Fruit fly (Drosophila melanogaster) whole organism, embryonic: ENCODE data around the gene HIP-R.

Experiments
- BtbVII ChIP-seq: fragments of 200-800 bp; sonication (Bioruptor generic); optimal IDR thresholded peaks from 3 replicates; lab custom pipeline; 2017; ENCODE audit warnings: missing biosample characterization, mild to moderate bottlenecking, missing genetic modification characterization
- CG1024 ChIP-seq: fragments of 200-800 bp; sonication (Bioruptor generic); IDR thresholded peaks from 2 replicates; pipeline ENCODE4 v1.3.6; 2022; ENCODE audit warnings: missing biosample characterization, missing genetic modification characterization
- CG10654 ChIP-seq: fragments of 200-800 bp; sonication (Bioruptor generic); optimal IDR thresholded peaks from 2 replicates; lab custom pipeline; 2016; ENCODE audit warnings: missing biosample characterization, missing genetic modification characterization
- CG11456 ChIP-seq: fragments of 200-800 bp; sonication (Bioruptor generic); IDR thresholded peaks from 3 replicates; pipeline ENCODE4 v1.3.6; 2022; ENCODE audit warnings: missing biosample characterization, missing genetic modification characterization
- CG12942 ChIP-seq: fragments of 200-800 bp; sonication (Bioruptor generic); optimal IDR thresholded peaks from 3 replicates; lab custom pipeline; 2016; ENCODE audit warnings: missing biosample characterization, missing genetic modification characterization
- CG17186 ChIP-seq: fragments of 200-800 bp; sonication (Bioruptor generic); optimal IDR thresholded peaks from 3 replicates; lab custom pipeline; 2017; ENCODE audit warnings: missing biosample characterization, missing genetic modification reagents, missing genetic modification characterization
- CG2202 ChIP-seq: fragments of 200-800 bp; sonication (Bioruptor generic); optimal IDR thresholded peaks from 2 replicates; lab custom pipeline; 2018; ENCODE audit warnings: missing biosample characterization, mild to moderate bottlenecking, missing genetic modification characterization
- CG2875 ChIP-seq: fragments of 200-800 bp; sonication (Bioruptor generic); optimal IDR thresholded peaks from 2 replicates; lab custom pipeline; 2017; ENCODE audit warnings: missing biosample characterization, mild to moderate bottlenecking, missing genetic modification characterization, missing genetic modification reagents
- CG3726 ChIP-seq: fragments of 200-800 bp; sonication (Bioruptor generic); IDR thresholded peaks from 3 replicates; pipeline ENCODE4, ENCODE4 v1.3.6; 2022; ENCODE audit warnings: missing biosample characterization, missing genetic modification characterization
- CG3847 ChIP-seq: fragments of 200-800 bp; sonication (Bioruptor generic); IDR thresholded peaks from 2 replicates; pipeline ENCODE4 v1.3.6; 2022; ENCODE audit warnings: missing biosample characterization, missing genetic modification characterization
- CG4328 ChIP-seq: fragments of 200-800 bp; sonication (Bioruptor generic); optimal IDR thresholded peaks from 3 replicates; lab custom pipeline; 2017; ENCODE audit warnings: missing biosample characterization, missing genetic modification reagents, missing genetic modification characterization
- CG43689 ChIP-seq: fragments of 200-800 bp; sonication (Bioruptor generic); IDR thresholded peaks from 2 replicates; pipeline ENCODE4 v1.3.6; 2022; ENCODE audit warnings: missing biosample characterization, missing genetic modification characterization
- CG4424 ChIP-seq: fragments of 200-800 bp; sonication (Bioruptor generic); optimal IDR thresholded peaks from 3 replicates; lab custom pipeline; 2016; ENCODE audit warnings: missing biosample characterization, missing genetic modification characterization
- CG4617 ChIP-seq: fragments of 200-800 bp; sonication (Bioruptor generic); optimal IDR thresholded peaks from 3 replicates; lab custom pipeline; 2016; ENCODE audit warnings: missing biosample characterization, missing genetic modification characterization, borderline replicate concordance
- CG6654 ChIP-seq: fragments of 200-800 bp; sonication (Bioruptor generic); optimal IDR thresholded peaks from 2 replicates; lab custom pipeline; 2017; ENCODE audit warnings: missing biosample characterization, mild to moderate bottlenecking, missing genetic modification characterization
- CG7745 ChIP-seq: fragments of 200-800 bp; sonication (Bioruptor generic); optimal IDR thresholded peaks from 2 replicates; lab custom pipeline; 2018; ENCODE audit warnings: missing biosample characterization, mild to moderate bottlenecking, missing genetic modification characterization, moderate library complexity
- CG8944 ChIP-seq: fragments of 200-800 bp; sonication (Bioruptor generic); optimal IDR thresholded peaks from 3 replicates; lab custom pipeline; 2016; ENCODE audit warnings: missing biosample characterization, missing genetic modification characterization
- CG9932 ChIP-seq: fragments of 200-800 bp; sonication (Bioruptor generic); IDR thresholded peaks from 2 replicates; pipeline ENCODE4 v1.3.6; 2022; ENCODE audit warnings: missing biosample characterization, missing genetic modification characterization
- CrebB ChIP-seq: fragments of 200-800 bp; sonication (Bioruptor generic); optimal IDR thresholded peaks from 3 replicates; lab custom pipeline; 2018; ENCODE audit warnings: missing biosample characterization, mild to moderate bottlenecking, missing genetic modification characterization
- Dbx ChIP-seq: fragments of 200-800 bp; sonication (Bioruptor generic); IDR thresholded peaks from 3 replicates; pipeline ENCODE4 v1.3.6; 2022; ENCODE audit warnings: missing biosample characterization, missing genetic modification characterization
- Ets65A ChIP-seq: fragments of 200-800 bp; sonication (Bioruptor generic); peaks from one replicate; lab custom pipeline; 2016; ENCODE audit warnings: missing biosample characterization, missing genetic modification characterization
- Fer3 ChIP-seq: fragments of 200-800 bp; sonication (Bioruptor generic); optimal IDR thresholded peaks from 2 replicates; lab custom pipeline; 2018; ENCODE audit warnings: missing biosample characterization, mild to moderate bottlenecking, missing genetic modification characterization, moderate library complexity
- Hr39 ChIP-seq: fragments of >200 bp; optimal IDR thresholded peaks from 2 replicates; lab custom pipeline; 2017
- Hr51 ChIP-seq, 2 experiments: fragments of 200-800 bp; sonication (Bioruptor generic); optimal IDR thresholded peaks; 2 replicates in 1 of 2; 3 replicates in 1 of 2; lab custom pipeline; 2016 to 2018; ENCODE audit warnings: missing biosample characterization in 2 of 2, missing genetic modification characterization in 2 of 2, mild to moderate bottlenecking in 1 of 2, moderate library complexity in 1 of 2
- NC2β ChIP-seq: fragments of 200-800 bp; sonication (Bioruptor generic); optimal IDR thresholded peaks from 2 replicates; lab custom pipeline; 2016; ENCODE audit warnings: missing biosample characterization, missing genetic modification characterization
- Oli ChIP-seq: fragments of 200-800 bp; sonication (Bioruptor generic); optimal IDR thresholded peaks from 2 replicates; lab custom pipeline; 2018; ENCODE audit warnings: missing biosample characterization, mild to moderate bottlenecking, missing genetic modification characterization, moderate library complexity
- Poxn ChIP-seq: fragments of 200-800 bp; sonication (Bioruptor generic); IDR thresholded peaks from 2 replicates; pipeline ENCODE4 v1.3.6; 2022; ENCODE audit warnings: missing biosample characterization, missing genetic modification characterization
- Ptx1 ChIP-seq: fragments of 200-800 bp; sonication (Bioruptor generic); IDR thresholded peaks from 2 replicates; pipeline ENCODE4 v1.3.6; 2022; ENCODE audit warnings: missing biosample characterization, missing genetic modification characterization
- Rfx ChIP-seq: fragments of 200-800 bp; sonication (Bioruptor generic); IDR thresholded peaks from 2 replicates; pipeline ENCODE4 v1.3.6; 2022; ENCODE audit warnings: missing biosample characterization, missing genetic modification characterization
- al ChIP-seq: fragments of 200-800 bp; sonication (Bioruptor generic); IDR thresholded peaks from 2 replicates; pipeline ENCODE4 v1.3.6; 2022; ENCODE audit warnings: missing biosample characterization, missing genetic modification characterization
- aop ChIP-seq: fragments of 200-800 bp; sonication (Bioruptor generic); IDR thresholded peaks from 2 replicates; pipeline ENCODE4 v1.3.6; 2022; ENCODE audit warnings: missing biosample characterization, missing genetic modification characterization
- bab2 ChIP-seq: fragments of 200-800 bp; sonication (Bioruptor generic); optimal IDR thresholded peaks from 2 replicates; lab custom pipeline; 2016; ENCODE audit warnings: missing biosample characterization, missing genetic modification characterization
- bcd ChIP-seq: fragments of 200-800 bp; sonication (Bioruptor generic); optimal IDR thresholded peaks from 2 replicates; lab custom pipeline; 2017; ENCODE audit warnings: missing biosample characterization, mild to moderate bottlenecking, missing genetic modification characterization
- cad ChIP-seq: fragments of >200 bp; optimal IDR thresholded peaks from 2 replicates; lab custom pipeline; 2017; ENCODE audit warnings: missing biosample characterization, missing genetic modification characterization
- cato ChIP-seq: fragments of 200-800 bp; sonication (Bioruptor generic); optimal IDR thresholded peaks from 2 replicates; lab custom pipeline; 2016; ENCODE audit warnings: missing biosample characterization, missing genetic modification characterization, borderline replicate concordance
- crc ChIP-seq: fragments of 200-800 bp; sonication (Bioruptor generic); optimal IDR thresholded peaks from 2 replicates; lab custom pipeline; 2016; ENCODE audit warnings: missing biosample characterization, missing genetic modification characterization
- cwo ChIP-seq: fragments of 200-800 bp; sonication (Bioruptor generic); optimal IDR thresholded peaks from 3 replicates; lab custom pipeline; 2017; ENCODE audit warnings: missing biosample characterization, missing genetic modification characterization, mild to moderate bottlenecking, moderate library complexity, missing genetic modification reagents
- esg ChIP-seq: fragments of 200-800 bp; sonication (Bioruptor generic); conservative IDR thresholded peaks from 2 replicates; pipeline ENCODE4 v1.3.6; 2022; ENCODE audit warnings: missing biosample characterization, missing genetic modification characterization
- fd3F ChIP-seq: fragments of 200-800 bp; sonication (Bioruptor generic); optimal IDR thresholded peaks from 2 replicates; lab custom pipeline; 2018; ENCODE audit warnings: missing biosample characterization, mild to moderate bottlenecking, missing genetic modification characterization, moderate library complexity
- gfzf ChIP-seq: fragments of 200-800 bp; sonication (Bioruptor generic); optimal IDR thresholded peaks from 2 replicates; lab custom pipeline; 2016; ENCODE audit warnings: missing biosample characterization, mild to moderate bottlenecking, missing genetic modification characterization, moderate library complexity
- jigr1 ChIP-seq: fragments of 200-800 bp; sonication (Bioruptor generic); IDR thresholded peaks from 3 replicates; pipeline ENCODE4 v1.3.6; 2022; ENCODE audit warnings: missing biosample characterization, missing genetic modification characterization
- lmd ChIP-seq: fragments of 200-800 bp; sonication (Bioruptor generic); IDR thresholded peaks from 2 replicates; pipeline ENCODE4 v1.3.6; 2022; ENCODE audit warnings: missing biosample characterization, missing genetic modification characterization
- nmo ChIP-seq: fragments of 200-800 bp; sonication (Bioruptor generic); optimal IDR thresholded peaks from 2 replicates; lab custom pipeline; 2018; ENCODE audit warnings: missing biosample characterization, mild to moderate bottlenecking, missing genetic modification characterization, moderate library complexity
- org-1 ChIP-seq: fragments of 200-800 bp; sonication (Bioruptor generic); optimal IDR thresholded peaks from 2 replicates; lab custom pipeline; 2017; ENCODE audit warnings: missing biosample characterization, missing genetic modification characterization
- peb ChIP-seq: fragments of 200-800 bp; sonication (Bioruptor generic); IDR thresholded peaks from 2 replicates; pipeline ENCODE4 v1.3.6; 2022; ENCODE audit warnings: missing biosample characterization, missing genetic modification characterization
- repo ChIP-seq: fragments of 200-800 bp; sonication (Bioruptor generic); optimal IDR thresholded peaks from 2 replicates; lab custom pipeline; 2016; ENCODE audit warnings: missing biosample characterization, missing genetic modification characterization
- sima ChIP-seq: fragments of 200-800 bp; sonication (Bioruptor generic); optimal IDR thresholded peaks from 2 replicates; lab custom pipeline; 2016; ENCODE audit warnings: missing biosample characterization, missing genetic modification characterization
- so ChIP-seq: fragments of 200-800 bp; sonication (Bioruptor generic); IDR thresholded peaks from 3 replicates; pipeline ENCODE4 v1.3.6; 2022; ENCODE audit warnings: missing biosample characterization, missing genetic modification characterization
- ssp ChIP-seq: fragments of 200-800 bp; sonication (Bioruptor generic); IDR thresholded peaks from 2 replicates; pipeline ENCODE4 v1.3.6; 2022; ENCODE audit warnings: missing biosample characterization, missing genetic modification characterization
- vnd ChIP-seq: fragments of 200-800 bp; sonication (Bioruptor generic); IDR thresholded peaks from 3 replicates; pipeline ENCODE4 v1.3.6; 2022; ENCODE audit warnings: missing biosample characterization, missing genetic modification characterization; ENCODE audit not compliant: partially characterized antibody
- zen2 ChIP-seq: fragments of 200-800 bp; sonication (Bioruptor generic); IDR thresholded peaks from 3 replicates; pipeline ENCODE4 v1.3.6; 2022; ENCODE audit warnings: missing biosample characterization, missing genetic modification characterization; ENCODE audit not compliant: partially characterized antibody

Gene HIP-R

DNA sequence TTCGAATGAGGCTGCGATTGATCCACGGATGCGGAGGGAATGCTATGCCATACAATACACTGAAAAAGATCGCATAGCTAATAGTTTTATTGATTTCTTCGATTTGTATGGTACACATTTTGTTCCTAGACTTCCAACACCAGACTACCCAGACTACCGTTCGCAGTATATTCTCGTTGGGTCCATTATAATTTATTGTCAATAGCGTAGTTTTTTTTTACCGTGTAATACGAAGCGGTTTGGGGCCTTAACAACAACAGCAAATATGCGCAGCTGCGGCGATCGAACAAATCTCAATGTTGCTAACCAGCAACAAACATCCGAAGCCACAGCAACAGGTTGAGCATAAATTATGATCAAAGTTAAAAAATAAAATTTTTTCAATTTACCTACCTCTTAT is 48.9 kb downstream of the HIP-R start (continued):
- TF ChIP-seq CG17186 (GFP tag; lab: Kevin White, UChicago), result no peak
- TF ChIP-seq Poxn (GFP tag; lab: Robert Waterston, UW), result no peak
- TF ChIP-seq CG10654 (GFP tag; lab: Kevin White, UChicago), result peak; percentile 63
- peak; percentile 40 for TF ChIP-seq CG12942 (GFP tag; lab: Kevin White, UChicago)
- TF ChIP-seq CG9932 (GFP tag; lab: Robert Waterston, UW), result peak; percentile 88
- no peak for TF ChIP-seq cad
- TF ChIP-seq CG2875 (GFP tag; lab: Kevin White, UChicago), result peak; percentile 72
- peak; percentile 72 for TF ChIP-seq BtbVII (GFP tag; lab: Kevin White, UChicago)
- TF ChIP-seq CG3726 (GFP tag; lab: Robert Waterston, UW), result 0 out of 3 replicates have a peak, but pooled peaks have one; percentile 50
- peak; percentile 75 for TF ChIP-seq so
- TF ChIP-seq Dbx (GFP tag; lab: Robert Waterston, UW), result peak; percentile 70; the same call in 2 of the 3 replicates
- TF ChIP-seq vnd (GFP tag; lab: Robert Waterston, UW), result no peak
- TF ChIP-seq sima (GFP tag; lab: Kevin White, UChicago), result no peak
- no peak for TF ChIP-seq CG43689 (GFP tag; lab: Robert Waterston, UW)
- peak; percentile 94 for TF ChIP-seq Ets65A (GFP tag; lab: Kevin White, UChicago)
- TF ChIP-seq bcd, result peak; percentile 79
- TF ChIP-seq CG4328 (GFP tag; lab: Kevin White, UChicago), result peak; percentile 70
- 0 out of 2 replicates have a peak, but pooled peaks have one; percentile 45 for TF ChIP-seq aop (GFP tag; lab: Robert Waterston, UW)
- peak; percentile 80 for TF ChIP-seq CG4424
- peak; percentile 14 for TF ChIP-seq cato
- TF ChIP-seq jigr1 (GFP tag; lab: Robert Waterston, UW), result peak; percentile 61; the same call in 1 of the 3 replicates
- peak; percentile 75 for TF ChIP-seq repo (GFP tag; lab: Kevin White, UChicago)
- TF ChIP-seq cwo (GFP tag; lab: Kevin White, UChicago), result peak; percentile 62
- TF ChIP-seq lmd (GFP tag; lab: Robert Waterston, UW), result peak; percentile 81
- no peak for TF ChIP-seq gfzf
- peak; percentile 38 for TF ChIP-seq CG4617 (GFP tag; lab: Kevin White, UChicago)
- TF ChIP-seq org-1 (GFP tag; lab: Kevin White, UChicago), result peak; percentile 64
- peak; percentile 78 for TF ChIP-seq CG11456 (GFP tag; lab: Robert Waterston, UW)
- no peak for TF ChIP-seq zen2 (GFP tag; lab: Robert Waterston, UW)
- TF ChIP-seq crc, result peak; percentile 0
- peak; percentile 80 for TF ChIP-seq bab2 (GFP tag; lab: Kevin White, UChicago)
- TF ChIP-seq CG7745 (tag; lab: Kevin White, UChicago), result no peak
- 0 out of 2 replicates have a peak, but pooled peaks have one; percentile 25 for TF ChIP-seq CG1024 (GFP tag; lab: Robert Waterston, UW)
- peak; percentile 90 for TF ChIP-seq Rfx (GFP tag; lab: Robert Waterston, UW)
- TF ChIP-seq peb (GFP tag; lab: Robert Waterston, UW), result peak; percentile 40; the same call in 1 of the 2 replicates
- peak; percentile 77 for TF ChIP-seq CrebB (tag; lab: Kevin White, UChicago)
- TF ChIP-seq CG6654 (GFP tag; lab: Kevin White, UChicago), result peak; percentile 17
- TF ChIP-seq CG3847 (GFP tag; lab: Robert Waterston, UW), result peak; percentile 68
- peak; percentile 74 for TF ChIP-seq CG8944 (GFP tag; lab: Kevin White, UChicago)
- TF ChIP-seq Oli (tag; lab: Kevin White, UChicago), result peak; percentile 81
- peak; percentile 70 to 87 for TF ChIP-seq Hr51 (GFP tag; optimal IDR thresholded peaks at IDR 0.05; lab: Kevin White, UChicago)
- peak; percentile 79 for TF ChIP-seq NC2β (GFP tag; lab: Kevin White, UChicago)
- TF ChIP-seq fd3F (GFP tag; lab: Kevin White, UChicago), result peak; percentile 70
- peak; percentile 38 for TF ChIP-seq CG2202 (tag; lab: Kevin White, UChicago)
- peak; percentile 77 for TF ChIP-seq Fer3 (tag; lab: Kevin White, UChicago)
- TF ChIP-seq ssp (GFP tag; lab: Robert Waterston, UW), result peak; percentile 41; the same call in 1 of the 2 replicates
- peak; percentile 74 for TF ChIP-seq al (GFP tag; lab: Robert Waterston, UW)
- peak; percentile 43; the same call in 1 of the 2 replicates for TF ChIP-seq esg
- TF ChIP-seq nmo (GFP tag; lab: Kevin White, UChicago), result peak; percentile 81
- peak; percentile 80 for TF ChIP-seq Ptx1 (GFP tag; lab: Robert Waterston, UW)
- TF ChIP-seq Hr39 (lab: Kevin White, UChicago), result no peak
